Fruit fly (Drosophila melanogaster) S2 (cell line): Measurements from ENCODE around the gene Alg2.

Experiments
- CG8478 ChIP-seq: fragments of >200 bp; optimal IDR thresholded peaks from 2 replicates; lab custom pipeline; 2018
- CTCF ChIP-seq, 2 experiments: fragments of >200 bp; optimal IDR thresholded peaks; 2 replicates each; lab custom pipeline; 2018

DNA sequence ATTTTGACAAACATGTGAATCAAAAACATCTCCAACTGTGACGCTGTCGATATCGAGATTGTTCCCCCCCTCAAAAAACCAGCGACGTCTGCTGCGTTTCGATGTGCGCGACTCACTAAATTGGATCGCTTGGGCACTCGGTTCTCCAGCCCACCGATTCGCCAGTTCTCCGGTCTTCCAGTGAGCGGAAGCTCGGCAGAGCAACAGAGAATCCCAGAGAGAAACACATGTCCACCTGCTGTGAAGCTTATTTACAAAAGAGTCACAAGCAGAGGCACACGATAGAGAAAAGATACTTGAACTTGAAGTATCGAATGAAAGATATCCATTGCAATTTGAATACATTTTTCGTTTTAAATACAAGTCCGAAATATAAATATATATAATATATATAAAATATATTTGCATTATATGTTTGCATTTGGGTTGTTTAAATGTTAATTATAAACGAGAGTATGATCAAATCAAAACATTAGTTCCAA, 9.5 kb upstream of the Alg2 start:
- TF ChIP-seq CG8478 (lab: Kevin White, UChicago), result no peak
- no peak for TF ChIP-seq CTCF (optimal IDR thresholded peaks at IDR 0.05; lab: Kevin White, UChicago)
